Worm (Caenorhabditis elegans) whole organism, L3 larva: ENCODE measurements around the gene rheb-1.

Experiments
- egl-27 ChIP-seq: sonication (generic microtip); optimal IDR thresholded peaks from 4 replicates; lab custom pipeline; 2017; ENCODE audit warnings: missing biosample characterization, missing genetic modification reagents, missing genetic modification characterization
- elt-1 ChIP-seq: fragments of 150-350 bp; optimal IDR thresholded peaks from 2 replicates; lab custom pipeline; 2014; ENCODE audit warnings: missing biosample characterization, missing genetic modification characterization
- lin-39 ChIP-seq: fragments of 150-350 bp; optimal IDR thresholded peaks from 2 replicates; lab custom pipeline; 2018; ENCODE audit warnings: missing biosample characterization, missing genetic modification reagents, missing genetic modification characterization
- mdl-1 ChIP-seq: fragments of 150-350 bp; optimal IDR thresholded peaks from 2 replicates; lab custom pipeline; 2014; ENCODE audit warnings: missing biosample characterization, missing genetic modification characterization
- nfya-1 ChIP-seq: sonication (generic microtip); optimal IDR thresholded peaks from 2 replicates; lab custom pipeline; 2017; ENCODE audit warnings: missing genetic modification characterization, mild to moderate bottlenecking, missing compliant biosample characterization, antibody characterized with exemption, moderate library complexity; ENCODE audit not compliant: insufficient read depth
- nhr-12 ChIP-seq: fragments of 150-350 bp; optimal IDR thresholded peaks from 2 replicates; lab custom pipeline; 2014; ENCODE audit warnings: missing biosample characterization, missing genetic modification characterization
- nhr-43 ChIP-seq: sonication (generic microtip); optimal IDR thresholded peaks from 2 replicates; lab custom pipeline; 2016; ENCODE audit warnings: mild to moderate bottlenecking, missing genetic modification characterization, missing compliant biosample characterization; ENCODE audit not compliant: poor library complexity, severe bottlenecking
- nhr-67 ChIP-seq: fragments of 150-350 bp; optimal IDR thresholded peaks from 2 replicates; lab custom pipeline; 2014; ENCODE audit warnings: missing biosample characterization, missing genetic modification characterization
- nhr-76 ChIP-seq: fragments of 150-350 bp; sonication (generic microtip); optimal IDR thresholded peaks from 5 replicates; lab custom pipeline; 2014; ENCODE audit warnings: missing biosample characterization, missing genetic modification characterization
- pha-4 ChIP-seq: fragments of 150-350 bp; optimal IDR thresholded peaks from 2 replicates; lab custom pipeline; 2014; ENCODE audit warnings: missing biosample characterization, missing genetic modification reagents, missing genetic modification characterization
- snpc-4 ChIP-seq: fragments of 150-350 bp; optimal IDR thresholded peaks from 2 replicates; lab custom pipeline; 2014; ENCODE audit warnings: missing biosample characterization, missing genetic modification characterization
- unc-39 ChIP-seq: sonication (generic microtip); optimal IDR thresholded peaks from 4 replicates; lab custom pipeline; 2017; ENCODE audit warnings: missing biosample characterization, missing genetic modification characterization
- unc-62 ChIP-seq: fragments of 150-350 bp; sonication (generic microtip); optimal IDR thresholded peaks from 4 replicates; lab custom pipeline; 2014; ENCODE audit warnings: missing biosample characterization, missing genetic modification reagents, missing genetic modification characterization
- ztf-4 ChIP-seq: fragments of 150-350 bp; optimal IDR thresholded peaks from 2 replicates; lab custom pipeline; 2014; ENCODE audit warnings: missing biosample characterization, missing genetic modification characterization

DNA sequence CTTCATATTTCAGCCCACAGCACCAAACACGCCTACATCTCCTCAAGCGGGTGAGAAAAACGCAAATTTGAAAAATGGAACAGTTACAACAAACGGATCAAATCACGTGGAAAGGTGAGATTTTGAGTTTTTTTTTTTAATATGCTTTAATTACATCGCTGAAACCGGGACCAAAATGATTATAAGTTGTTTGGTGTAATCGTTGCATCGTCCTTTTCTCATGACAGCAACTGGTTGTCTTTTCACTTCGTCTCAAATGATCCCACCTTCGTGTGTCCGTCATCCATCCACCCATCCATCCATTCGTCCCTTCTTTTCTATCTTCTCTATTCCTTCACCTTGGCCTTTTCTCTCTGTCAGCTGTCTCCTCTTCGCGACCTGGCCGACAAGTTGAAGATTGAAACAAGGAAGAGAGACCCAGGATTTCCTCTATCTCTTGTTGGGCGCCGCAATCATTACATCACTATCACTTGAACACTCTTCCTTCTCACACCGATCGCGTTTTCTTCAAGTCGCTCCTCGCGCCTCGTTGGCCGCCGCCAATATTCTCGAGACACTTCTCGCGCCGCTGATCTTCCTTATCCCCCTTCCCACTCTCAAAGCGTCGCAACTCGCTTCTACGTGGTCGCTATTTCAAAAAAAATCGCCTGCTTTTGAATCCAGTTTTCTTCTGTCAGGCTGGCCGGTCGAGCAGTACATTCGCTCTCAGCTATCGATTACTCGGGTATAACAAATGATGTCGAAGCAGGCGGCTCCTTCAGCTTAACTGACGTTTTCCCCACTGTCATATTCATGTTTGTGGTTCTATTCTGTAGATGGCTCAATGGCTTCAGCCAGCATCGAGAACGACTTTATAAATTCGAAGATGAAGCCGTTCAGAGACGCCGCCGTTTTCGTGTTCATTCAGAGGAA, 1.6 kb upstream of the rheb-1 start:
- TF ChIP-seq nhr-43 (tag; lab: Kevin White, UChicago) (no peak), nhr-12 (no peak), elt-1 (tag; lab: Kevin White, UChicago) (no peak), lin-39 (tag; lab: Kevin White, UChicago) (no peak), unc-62 (GFP tag; lab: Kevin White, UChicago) (peak; percentile 36), snpc-4 (tag; lab: Kevin White, UChicago) (peak; percentile 21), unc-39 (tag; lab: Kevin White, UChicago) (no peak), mdl-1 (no peak), pha-4 (tag; lab: Kevin White, UChicago) (no peak), nfya-1 (tag; lab: Kevin White, UChicago) (peak; percentile 34), nhr-67 (tag; lab: Kevin White, UChicago) (no peak), nhr-76 (tag; lab: Kevin White, UChicago) (no peak), ztf-4 (tag; lab: Kevin White, UChicago) (no peak), egl-27 (tag; lab: Kevin White, UChicago) (no peak)
